Worm (Caenorhabditis elegans) whole organism, mixed stage, embryonic: ENCODE measurements around the gene C26D10.3.

Experiments used
- blmp-1 ChIP-seq: fragments of 150-350 bp; optimal IDR thresholded peaks from 2 replicates; lab custom pipeline; 2014; ENCODE audit warnings: missing biosample characterization, missing genetic modification characterization
- elt-3 ChIP-seq: fragments of 150-350 bp; optimal IDR thresholded peaks from 2 replicates; lab custom pipeline; 2014; ENCODE audit warnings: missing biosample characterization, missing genetic modification characterization
- lin-13 ChIP-seq: fragments of 150-350 bp; optimal IDR thresholded peaks from 2 replicates; lab custom pipeline; 2014; ENCODE audit warnings: missing biosample characterization, missing genetic modification characterization
- lsy-2 ChIP-seq: fragments of 150-350 bp; optimal IDR thresholded peaks from 2 replicates; lab custom pipeline; 2014; ENCODE audit warnings: missing biosample characterization, missing genetic modification characterization
- mep-1 ChIP-seq: fragments of 150-350 bp; optimal IDR thresholded peaks from 2 replicates; lab custom pipeline; 2017; ENCODE audit warnings: missing biosample characterization, missing genetic modification reagents, missing genetic modification characterization, inconsistent platforms
- nhr-237 ChIP-seq: fragments of 150-350 bp; optimal IDR thresholded peaks from 2 replicates; lab custom pipeline; 2014; ENCODE audit warnings: missing biosample characterization, missing genetic modification characterization
- nhr-76 ChIP-seq: sonication (generic microtip); optimal IDR thresholded peaks from 2 replicates; lab custom pipeline; 2017; ENCODE audit warnings: missing biosample characterization, missing genetic modification characterization
- pha-4 ChIP-seq: fragments of 150-350 bp; optimal IDR thresholded peaks from 2 replicates; lab custom pipeline; 2018; ENCODE audit warnings: missing biosample characterization, missing genetic modification reagents, missing genetic modification characterization
- snpc-4 ChIP-seq: fragments of 150-350 bp; optimal IDR thresholded peaks from 2 replicates; lab custom pipeline; 2014; ENCODE audit warnings: missing biosample characterization, missing genetic modification characterization
- unc-39 ChIP-seq: fragments of 150-350 bp; optimal IDR thresholded peaks from 2 replicates; lab custom pipeline; 2014; ENCODE audit warnings: missing biosample characterization, missing genetic modification characterization
- unc-62 ChIP-seq: fragments of 150-350 bp; optimal IDR thresholded peaks from 2 replicates; lab custom pipeline; 2014; ENCODE audit warnings: missing biosample characterization, missing genetic modification reagents, missing genetic modification characterization
- ztf-11 ChIP-seq: fragments of 150-350 bp; optimal IDR thresholded peaks from 2 replicates; lab custom pipeline; 2014; ENCODE audit warnings: missing biosample characterization, missing genetic modification characterization

DNA sequence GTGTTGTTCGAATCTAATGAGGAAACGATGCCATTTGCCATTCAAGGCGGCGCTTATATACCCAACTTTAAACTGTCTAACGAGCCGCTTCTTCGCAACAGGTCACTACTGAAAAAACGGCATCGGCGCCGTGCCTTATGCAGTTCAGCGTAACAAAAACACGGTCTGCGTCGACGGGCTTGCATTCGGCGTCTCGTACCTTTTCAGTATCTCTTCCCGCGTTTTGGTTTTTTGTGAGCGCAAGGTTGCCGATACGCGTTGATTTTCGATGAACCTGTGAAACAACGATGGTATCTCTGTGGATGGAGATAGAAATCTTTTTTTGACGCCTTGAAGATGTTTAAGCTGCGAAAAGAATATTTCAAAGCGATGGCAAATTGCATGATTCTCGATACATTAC is 34.2 kb downstream of the C26D10.3 start, which contains the start of gene col-77:
- TF ChIP-seq ztf-11 (no peak), snpc-4 (tag; lab: Kevin White, UChicago) (no peak), nhr-76 (tag; lab: Kevin White, UChicago) (no peak), unc-62 (GFP tag; lab: Kevin White, UChicago) (no peak), pha-4 (tag; lab: Kevin White, UChicago) (no peak), lsy-2 (tag; lab: Kevin White, UChicago) (no peak), elt-3 (tag; lab: Kevin White, UChicago) (no peak), blmp-1 (no peak), nhr-237 (tag; lab: Kevin White, UChicago) (no peak), unc-39 (tag; lab: Kevin White, UChicago) (no peak), mep-1 (tag; lab: Kevin White, UChicago) (no peak), lin-13 (tag; lab: Kevin White, UChicago) (no peak)
